Worm (Caenorhabditis elegans) whole organism, L2 larva: Measurements from ENCODE around the gene M02F4.2.

Source experiments
- C34F6.9 ChIP-seq: fragments of 150-350 bp; optimal IDR thresholded peaks from 2 replicates; lab custom pipeline; 2014; ENCODE audit warnings: missing biosample characterization, missing genetic modification characterization
- F13H6.1 ChIP-seq: sonication (generic microtip); optimal IDR thresholded peaks from 2 replicates; lab custom pipeline; 2016; ENCODE audit warnings: missing genetic modification characterization, missing compliant biosample characterization
- R02D3.7 ChIP-seq: fragments of 150-350 bp; optimal IDR thresholded peaks from 2 replicates; lab custom pipeline; 2014; ENCODE audit warnings: missing biosample characterization, missing genetic modification characterization
- Y55F3AM.14 ChIP-seq: fragments of 200-800 bp; sonication (Bioruptor generic); optimal IDR thresholded peaks from 2 replicates; lab custom pipeline; 2018; ENCODE audit warnings: mild to moderate bottlenecking, missing genetic modification characterization, missing compliant biosample characterization
- ZK546.5 ChIP-seq: sonication (generic microtip); optimal IDR thresholded peaks from 2 replicates; lab custom pipeline; 2017; ENCODE audit warnings: missing biosample characterization, missing genetic modification characterization
- alr-1 ChIP-seq: fragments of 150-350 bp; optimal IDR thresholded peaks from 2 replicates; lab custom pipeline; 2014; ENCODE audit warnings: missing biosample characterization, missing genetic modification characterization
- aly-2 ChIP-seq: fragments of 150-350 bp; optimal IDR thresholded peaks from 2 replicates; lab custom pipeline; 2014; ENCODE audit warnings: missing biosample characterization, missing genetic modification characterization
- ama-1 ChIP-seq: fragments of 150-350 bp; optimal IDR thresholded peaks from 2 replicates; lab custom pipeline; 2018; ENCODE audit warnings: inconsistent platforms
- blmp-1 ChIP-seq: sonication (generic microtip); optimal IDR thresholded peaks from 2 replicates; lab custom pipeline; 2017; ENCODE audit warnings: missing genetic modification characterization, mild to moderate bottlenecking, missing compliant biosample characterization, antibody characterized with exemption, moderate library complexity; ENCODE audit not compliant: insufficient read depth
- ceh-16 ChIP-seq: fragments of 150-350 bp; optimal IDR thresholded peaks from 2 replicates; lab custom pipeline; 2014; ENCODE audit warnings: missing biosample characterization, missing genetic modification characterization
- ceh-82 ChIP-seq: fragments of 150-350 bp; optimal IDR thresholded peaks from 2 replicates; lab custom pipeline; 2014; ENCODE audit warnings: missing biosample characterization, missing genetic modification characterization
- crh-2 ChIP-seq: sonication (generic microtip); optimal IDR thresholded peaks from 2 replicates; lab custom pipeline; 2017; ENCODE audit warnings: missing biosample characterization, missing genetic modification characterization
- dmd-4 ChIP-seq: sonication (generic microtip); optimal IDR thresholded peaks from 2 replicates; lab custom pipeline; 2017; ENCODE audit warnings: missing biosample characterization, missing genetic modification characterization
- egl-27 ChIP-seq: sonication (generic microtip); optimal IDR thresholded peaks from 3 replicates; lab custom pipeline; 2017; ENCODE audit warnings: missing biosample characterization, missing genetic modification reagents, missing genetic modification characterization
- elt-1 ChIP-seq: fragments of 150-350 bp; optimal IDR thresholded peaks from 2 replicates; lab custom pipeline; 2014; ENCODE audit warnings: missing biosample characterization, missing genetic modification characterization
- elt-3 ChIP-seq: sonication (generic microtip); optimal IDR thresholded peaks from 2 replicates; lab custom pipeline; 2017; ENCODE audit warnings: missing biosample characterization, missing genetic modification characterization
- fos-1 ChIP-seq: fragments of 150-350 bp; optimal IDR thresholded peaks from 2 replicates; lab custom pipeline; 2014; ENCODE audit warnings: missing biosample characterization, missing genetic modification characterization
- gmeb-1 ChIP-seq: fragments of 150-350 bp; optimal IDR thresholded peaks from 2 replicates; lab custom pipeline; 2014; ENCODE audit warnings: missing biosample characterization, missing genetic modification characterization
- lin-11 ChIP-seq: fragments of 150-350 bp; sonication (generic microtip); optimal IDR thresholded peaks from 2 replicates; lab custom pipeline; 2014; ENCODE audit warnings: missing biosample characterization, missing genetic modification characterization, inconsistent platforms, mixed read lengths
- lin-13 ChIP-seq: fragments of 150-350 bp; optimal IDR thresholded peaks from 2 replicates; lab custom pipeline; 2014; ENCODE audit warnings: missing biosample characterization, missing genetic modification reagents, missing genetic modification characterization
- lin-39 ChIP-seq: fragments of 150-350 bp; optimal IDR thresholded peaks from 2 replicates; lab custom pipeline; 2014; ENCODE audit warnings: missing biosample characterization, missing genetic modification reagents, missing genetic modification characterization
- lsy-2 ChIP-seq, 2 experiments: fragments of 150-350 bp in 1 of 2; sonication (generic microtip) in 1 of 2; optimal IDR thresholded peaks; 2 replicates each; lab custom pipeline; 2014 to 2017; ENCODE audit warnings: missing biosample characterization in 2 of 2, missing genetic modification characterization in 2 of 2
- mab-5 ChIP-seq: fragments of 150-350 bp; optimal IDR thresholded peaks from 2 replicates; lab custom pipeline; 2014; ENCODE audit warnings: missing biosample characterization, missing genetic modification characterization
- mbf-1 ChIP-seq: sonication (generic microtip); optimal IDR thresholded peaks from 2 replicates; lab custom pipeline; 2017; ENCODE audit warnings: missing biosample characterization, missing genetic modification characterization
- mdl-1 ChIP-seq, 2 experiments: fragments of 150-350 bp in 1 of 2; sonication (generic microtip) in 1 of 2; optimal IDR thresholded peaks; 2 replicates each; lab custom pipeline; 2017; ENCODE audit warnings: missing biosample characterization in 2 of 2, missing genetic modification characterization in 2 of 2
- nhr-10 ChIP-seq: sonication (generic microtip); optimal IDR thresholded peaks from 2 replicates; lab custom pipeline; 2017; ENCODE audit warnings: missing biosample characterization, missing genetic modification characterization
- nhr-11 ChIP-seq: fragments of 150-350 bp; optimal IDR thresholded peaks from 2 replicates; lab custom pipeline; 2014; ENCODE audit warnings: missing biosample characterization, missing genetic modification characterization
- nhr-12 ChIP-seq: fragments of 150-350 bp; optimal IDR thresholded peaks from 2 replicates; lab custom pipeline; 2014; ENCODE audit warnings: missing biosample characterization, missing genetic modification characterization
- nhr-129 ChIP-seq: fragments of 150-350 bp; optimal IDR thresholded peaks from 2 replicates; lab custom pipeline; 2014; ENCODE audit warnings: missing biosample characterization, missing genetic modification characterization
- nhr-21 ChIP-seq: fragments of 150-350 bp; optimal IDR thresholded peaks from 2 replicates; lab custom pipeline; 2014; ENCODE audit warnings: missing biosample characterization, missing genetic modification characterization
- nhr-23 ChIP-seq: fragments of 150-350 bp; optimal IDR thresholded peaks from 2 replicates; lab custom pipeline; 2014; ENCODE audit warnings: missing biosample characterization, missing genetic modification reagents, missing genetic modification characterization
- nhr-237 ChIP-seq: fragments of 150-350 bp; optimal IDR thresholded peaks from 2 replicates; lab custom pipeline; 2014; ENCODE audit warnings: missing biosample characterization, missing genetic modification characterization
- nhr-25 ChIP-seq: fragments of 150-350 bp; sonication (generic microtip); optimal IDR thresholded peaks from 3 replicates; lab custom pipeline; 2014; ENCODE audit warnings: missing biosample characterization, missing genetic modification characterization
- nhr-6 ChIP-seq: fragments of 150-350 bp; optimal IDR thresholded peaks from 2 replicates; lab custom pipeline; 2014; ENCODE audit warnings: missing biosample characterization, missing genetic modification characterization
- nhr-77 ChIP-seq: fragments of 150-350 bp; optimal IDR thresholded peaks from 2 replicates; lab custom pipeline; 2014; ENCODE audit warnings: missing biosample characterization, missing genetic modification characterization
- peb-1 ChIP-seq: fragments of 150-350 bp; optimal IDR thresholded peaks from 2 replicates; lab custom pipeline; 2014; ENCODE audit warnings: missing biosample characterization, missing genetic modification characterization
- sem-4 ChIP-seq: fragments of 150-350 bp; optimal IDR thresholded peaks from 2 replicates; lab custom pipeline; 2014; ENCODE audit warnings: missing biosample characterization, missing genetic modification reagents, missing genetic modification characterization
- skn-1 ChIP-seq: sonication (generic microtip); optimal IDR thresholded peaks from 2 replicates; lab custom pipeline; 2017; ENCODE audit warnings: missing biosample characterization, missing genetic modification characterization
- sma-3 ChIP-seq: sonication (generic microtip); optimal IDR thresholded peaks from 2 replicates; lab custom pipeline; 2016; ENCODE audit warnings: missing genetic modification reagents, missing genetic modification characterization, missing compliant biosample characterization
- sma-9 ChIP-seq, 2 experiments: fragments of 150-350 bp in 1 of 2; sonication (generic microtip) in 1 of 2; optimal IDR thresholded peaks; 2 replicates each; lab custom pipeline; 2014 to 2016; ENCODE audit warnings: missing genetic modification characterization in 2 of 2, mild to moderate bottlenecking in 1 of 2, missing biosample characterization in 1 of 2, missing compliant biosample characterization in 1 of 2, missing genetic modification reagents in 1 of 2, moderate library complexity in 1 of 2
- snpc-4 ChIP-seq: fragments of 150-350 bp; optimal IDR thresholded peaks from 2 replicates; lab custom pipeline; 2014; ENCODE audit warnings: missing biosample characterization, missing genetic modification characterization
- unc-39 ChIP-seq: fragments of 150-350 bp; optimal IDR thresholded peaks from 2 replicates; lab custom pipeline; 2014; ENCODE audit warnings: missing biosample characterization, missing genetic modification characterization
- unc-55 ChIP-seq: fragments of 150-350 bp; sonication (generic microtip); optimal IDR thresholded peaks from 3 replicates; lab custom pipeline; 2014; ENCODE audit warnings: missing biosample characterization, missing genetic modification reagents, missing genetic modification characterization
- unc-62 ChIP-seq: fragments of 150-350 bp; optimal IDR thresholded peaks from 2 replicates; lab custom pipeline; 2014; ENCODE audit warnings: missing biosample characterization, missing genetic modification reagents, missing genetic modification characterization
- zag-1 ChIP-seq: fragments of 150-350 bp; optimal IDR thresholded peaks from 2 replicates; lab custom pipeline; 2014; ENCODE audit warnings: missing biosample characterization, missing genetic modification characterization
- ztf-1 ChIP-seq: fragments of 200-800 bp; sonication (Bioruptor generic); conservative IDR thresholded peaks from 2 replicates; pipeline ENCODE4 v1.3.6; 2022; ENCODE audit warnings: missing genetic modification characterization, missing compliant biosample characterization
- ztf-11 ChIP-seq: sonication (generic microtip); optimal IDR thresholded peaks from 2 replicates; lab custom pipeline; 2017; ENCODE audit warnings: missing biosample characterization, missing genetic modification characterization
- ztf-4 ChIP-seq: fragments of 150-350 bp; optimal IDR thresholded peaks from 2 replicates; lab custom pipeline; 2014; ENCODE audit warnings: missing biosample characterization, missing genetic modification characterization

The M02F4.2 gene

ce11 chrX:3035972-3036379, 1.9 kb upstream of the M02F4.2 start:
- no peak for TF ChIP-seq unc-62
- TF ChIP-seq F13H6.1 (tag; lab: Kevin White, UChicago) = peak; percentile 92
- TF ChIP-seq ceh-16 = peak; percentile 34
- no peak for TF ChIP-seq ztf-1 (GFP tag; lab: Robert Waterston, UW)
- TF ChIP-seq nhr-11 = peak; percentile 83
- peak; percentile 9 for TF ChIP-seq skn-1 (tag; lab: Kevin White, UChicago)
- no peak for TF ChIP-seq unc-39 (tag; lab: Kevin White, UChicago)
- TF ChIP-seq nhr-25 (tag; lab: Kevin White, UChicago) = peak; percentile 83
- no peak for TF ChIP-seq nhr-23 (tag; lab: Kevin White, UChicago)
- peak; percentile 83 for TF ChIP-seq fos-1 (tag; lab: Kevin White, UChicago)
- peak; percentile 97 for TF ChIP-seq unc-55 (GFP tag; lab: Kevin White, UChicago)
- peak; percentile 41 for TF ChIP-seq aly-2 (tag; lab: Kevin White, UChicago)
- peak; percentile 75 for TF ChIP-seq lin-39 (tag; lab: Kevin White, UChicago)
- peak; percentile 54 for TF ChIP-seq blmp-1
- TF ChIP-seq R02D3.7 (tag; lab: Kevin White, UChicago) = peak; percentile 37
- no peak for TF ChIP-seq alr-1 (tag; lab: Kevin White, UChicago)
- TF ChIP-seq ZK546.5 (tag; lab: Kevin White, UChicago) = peak; percentile 41
- TF ChIP-seq nhr-21 (tag; lab: Kevin White, UChicago) = peak; percentile 90
- peak; percentile 93 for TF ChIP-seq nhr-129 (tag; lab: Kevin White, UChicago)
- no peak for TF ChIP-seq peb-1
- no peak for TF ChIP-seq dmd-4
- peak; percentile 94 for TF ChIP-seq Y55F3AM.14 (GFP tag; lab: Kevin White, UChicago)
- TF ChIP-seq ama-1 (lab: Kevin White, UChicago) = peak; percentile 62
- no peak for TF ChIP-seq elt-3 (tag; lab: Kevin White, UChicago)
- TF ChIP-seq lin-11 (tag; lab: Kevin White, UChicago) = peak; percentile 87
- TF ChIP-seq elt-1 (tag; lab: Kevin White, UChicago) = no peak
- peak; percentile 92 for TF ChIP-seq zag-1 (tag; lab: Kevin White, UChicago)
- TF ChIP-seq lin-13 (GFP tag; lab: Kevin White, UChicago) = peak; percentile 90
- peak; percentile 81 for TF ChIP-seq gmeb-1 (tag; lab: Kevin White, UChicago)
- peak; percentile 86 to 88 for TF ChIP-seq lsy-2 (tag; optimal IDR thresholded peaks at IDR 0.05; lab: Kevin White, UChicago)
- TF ChIP-seq egl-27 (tag; lab: Kevin White, UChicago) = peak; percentile 94
- peak; percentile 85 for TF ChIP-seq ztf-4 (tag; lab: Kevin White, UChicago)
- TF ChIP-seq C34F6.9 = peak; percentile 84
- TF ChIP-seq ceh-82 (tag; lab: Kevin White, UChicago) = peak; percentile 15
- TF ChIP-seq nhr-12 (tag; lab: Kevin White, UChicago) = peak; percentile 48
- TF ChIP-seq nhr-77 (tag; lab: Kevin White, UChicago) = peak; percentile 60
- peak; percentile 59 for TF ChIP-seq mbf-1 (tag; lab: Kevin White, UChicago)
- TF ChIP-seq snpc-4 (tag; lab: Kevin White, UChicago) = peak; percentile 83
- TF ChIP-seq crh-2 = peak; percentile 92
- peak; percentile 38 to 56 for TF ChIP-seq mdl-1 (tag; optimal IDR thresholded peaks at IDR 0.05; lab: Kevin White, UChicago)
- TF ChIP-seq nhr-10 (tag; lab: Kevin White, UChicago) = peak; percentile 60
- TF ChIP-seq sma-9 (GFP tag; optimal IDR thresholded peaks at IDR 0.05; lab: Kevin White, UChicago) = peak; percentile 95
- no peak for TF ChIP-seq sma-9 (tag; optimal IDR thresholded peaks at IDR 0.05; lab: Kevin White, UChicago)
- peak; percentile 87 for TF ChIP-seq sma-3 (GFP tag; lab: Kevin White, UChicago)
- TF ChIP-seq ztf-11 (tag; lab: Kevin White, UChicago) = peak; percentile 70
- TF ChIP-seq mab-5 (tag; lab: Kevin White, UChicago) = peak; percentile 91
- TF ChIP-seq sem-4 (tag; lab: Kevin White, UChicago) = peak; percentile 81
- TF ChIP-seq nhr-237 (tag; lab: Kevin White, UChicago) = peak; percentile 66
- peak; percentile 86 for TF ChIP-seq nhr-6 (tag; lab: Kevin White, UChicago)
